Fruit fly (Drosophila melanogaster): ENCODE results near the gene RpL34a.
A peak's percentile ranks its signal among the peaks of the same experiment; 100 is the strongest.

DNA sequence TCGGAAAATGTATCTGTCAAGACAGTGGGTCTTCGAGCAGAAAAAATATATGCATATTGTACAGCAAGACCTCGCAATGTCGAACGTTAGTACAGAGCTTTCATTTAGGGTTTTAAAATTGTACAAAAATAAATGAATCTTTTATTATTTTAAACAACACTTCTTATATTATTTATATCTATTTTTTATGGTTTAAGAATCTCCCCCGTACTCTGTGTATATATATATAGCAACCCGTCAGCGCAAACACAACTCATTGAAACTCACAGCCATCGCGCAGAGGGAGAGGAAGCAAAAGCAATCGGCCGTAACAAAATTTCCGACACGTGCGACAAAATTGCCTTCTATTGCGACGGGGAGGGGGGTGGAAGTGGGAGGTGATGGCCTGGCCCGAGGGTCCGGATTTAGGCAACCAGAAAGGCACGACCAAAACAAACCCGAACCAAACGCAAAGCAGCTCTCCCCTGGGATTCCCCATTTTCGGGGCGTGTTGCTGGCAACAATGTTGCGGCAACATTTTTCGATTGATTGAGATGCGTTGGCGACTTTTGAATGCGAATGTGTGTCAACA, 46.9 kb upstream of the RpL34a start:
- TF ChIP-seq fd96Ca (GFP tag; IDR thresholded peaks at IDR 0.05) (peak; percentile 61; the same call in 1 of the 3 replicates), Pif1A (GFP tag; optimal IDR thresholded peaks at IDR 0.05) (no peak), EcR (GFP tag; optimal IDR thresholded peaks at IDR 0.05) (no peak), CG12605 (GFP tag; IDR thresholded peaks at IDR 0.05) (peak; percentile 30; the same call in 1 of the 2 replicates), gl (tag; optimal IDR thresholded peaks at IDR 0.05) (no peak), CG17806 (tag; optimal IDR thresholded peaks at IDR 0.05) (peak; percentile 17), CG9948 (tag; optimal IDR thresholded peaks at IDR 0.05) (no peak), CG4496 (GFP tag; IDR thresholded peaks at IDR 0.05) (peak; percentile 79), CG8159 (tag; optimal IDR thresholded peaks at IDR 0.05) (peak; percentile 52), CG13204 (GFP tag; optimal IDR thresholded peaks at IDR 0.05) (no peak), Ets98B (GFP tag; IDR thresholded peaks at IDR 0.05) (peak; percentile 77), CG10348 (GFP tag; IDR thresholded peaks at IDR 0.05) (peak; percentile 38; the same call in 1 of the 2 replicates), rn (GFP tag; IDR thresholded peaks at IDR 0.05) (peak; percentile 31; the same call in 1 of the 2 replicates), D1 (tag; optimal IDR thresholded peaks at IDR 0.05) (no peak)

Measured in whole organism, pupa.